Worm (Caenorhabditis elegans) whole organism, young adult: ENCODE results near the gene ugt-9.

Source experiments
- C06A6.2 ChIP-seq: fragments of 200-800 bp; sonication (Bioruptor generic); conservative IDR thresholded peaks from 2 replicates; pipeline ENCODE4 v1.3.6; 2022; ENCODE audit warnings: missing genetic modification characterization, missing compliant biosample characterization
- Y95B8A.8 ChIP-seq: fragments of 200-800 bp; sonication (Bioruptor generic); IDR thresholded peaks from 2 replicates; pipeline ENCODE4 v1.3.6; 2022; ENCODE audit warnings: missing genetic modification reagents, missing genetic modification characterization, missing compliant biosample characterization
- ama-1 ChIP-seq, 3 experiments: fragments of 150-350 bp in 1 of 3; sonication (generic microtip) in 2 of 3; optimal IDR thresholded peaks; 2 replicates each; lab custom pipeline; 2014 to 2018; ENCODE audit warnings: missing biosample characterization in 2 of 3, missing genetic modification characterization in 2 of 3, missing genetic modification reagents in 2 of 3
- attf-6 ChIP-seq: fragments of 200-800 bp; sonication (Bioruptor generic); IDR thresholded peaks from 2 replicates; pipeline ENCODE4 v1.3.6; 2022; ENCODE audit warnings: missing genetic modification reagents, missing genetic modification characterization, missing compliant biosample characterization
- egrh-3 ChIP-seq: fragments of 200-800 bp; sonication (Bioruptor generic); IDR thresholded peaks from 2 replicates; pipeline ENCODE4 v1.3.6; 2022; ENCODE audit warnings: missing genetic modification reagents, missing genetic modification characterization, missing compliant biosample characterization
- hmg-20 ChIP-seq: fragments of 200-800 bp; sonication (Bioruptor generic); IDR thresholded peaks from 2 replicates; pipeline ENCODE4 v1.3.6; 2022; ENCODE audit warnings: missing genetic modification reagents, missing genetic modification characterization, missing compliant biosample characterization
- lin-35 ChIP-seq, 3 experiments: fragments of 150-350 bp in 2 of 3; sonication (generic microtip) in 1 of 3; optimal IDR thresholded peaks; 2 replicates each; lab custom pipeline; 2014 to 2018; ENCODE audit warnings: missing biosample characterization in 3 of 3, missing genetic modification characterization in 3 of 3, missing genetic modification reagents in 3 of 3
- pha-4 ChIP-seq: fragments of 150-350 bp; sonication (generic microtip); optimal IDR thresholded peaks from 2 replicates; lab custom pipeline; 2014; ENCODE audit warnings: missing biosample characterization, missing genetic modification reagents, missing genetic modification characterization
- rcor-1 ChIP-seq: fragments of 200-800 bp; sonication (Bioruptor generic); IDR thresholded peaks from 2 replicates; pipeline ENCODE4 v1.3.6; 2022; ENCODE audit warnings: missing genetic modification reagents, missing genetic modification characterization, missing compliant biosample characterization
- rec-8 ChIP-seq, 2 experiments: sonication (generic microtip); optimal IDR thresholded peaks; 2 replicates each; lab custom pipeline; 2016; ENCODE audit warnings: mild to moderate bottlenecking in 2 of 2, missing genetic modification characterization in 2 of 2, missing genetic modification reagents in 2 of 2, missing genotype in 2 of 2, missing biosample characterization in 1 of 2, missing compliant biosample characterization in 1 of 2, moderate library complexity in 1 of 2
- somi-1 ChIP-seq: fragments of 200-800 bp; sonication (Bioruptor generic); optimal IDR thresholded peaks from 2 replicates; lab custom pipeline; 2018; ENCODE audit warnings: mild to moderate bottlenecking, missing genetic modification characterization, missing compliant biosample characterization

- no peak for TF ChIP-seq somi-1
- no peak for TF ChIP-seq ama-1 (optimal IDR thresholded peaks at IDR 0.05; lab: Kevin White, UChicago)
- TF ChIP-seq ama-1 (GFP tag; optimal IDR thresholded peaks at IDR 0.05; lab: Kevin White, UChicago): no peak
- no peak for TF ChIP-seq hmg-20
- TF ChIP-seq pha-4 (tag; lab: Kevin White, UChicago): no peak
- no peak for TF ChIP-seq rcor-1 (GFP tag; lab: Robert Waterston, UW)
- TF ChIP-seq C06A6.2 (GFP tag; lab: Robert Waterston, UW): no peak
- TF ChIP-seq Y95B8A.8 (GFP tag; lab: Robert Waterston, UW): no peak
- no peak for TF ChIP-seq egrh-3 (GFP tag; lab: Robert Waterston, UW)
- no peak for TF ChIP-seq attf-6
- TF ChIP-seq lin-35 (GFP tag; optimal IDR thresholded peaks at IDR 0.05; lab: Kevin White, UChicago): no peak
- no peak for TF ChIP-seq rec-8 (tag; optimal IDR thresholded peaks at IDR 0.05; lab: Kevin White, UChicago)
Observed at ce11 chrV:4877587-4877986, 18.3 kb upstream of the ugt-9 start, which contains the start of gene T19H12.6.
